Worm (Caenorhabditis elegans): ENCODE results near the gene Y57A10A.27.

- TF ChIP-seq W03F9.2 (tag; optimal IDR thresholded peaks at IDR 0.05) (no peak), him-1 (tag; optimal IDR thresholded peaks at IDR 0.05) (no peak)
Observed at ce11 chrII:12324159-12324558, 49.3 kb upstream of the Y57A10A.27 start, which contains the start of gene sre-56.
